Fruit fly (Drosophila melanogaster) whole organism, wandering third instar larva: ENCODE measurements around the gene CG43841.

ENCODE experiments used
- Abd-B ChIP-seq: fragments of >200 bp; optimal IDR thresholded peaks from 2 replicates; lab custom pipeline; 2017; ENCODE audit warnings: missing biosample characterization, missing genetic modification characterization
- CG32264 ChIP-seq: fragments of 200-800 bp; sonication (Bioruptor generic); optimal IDR thresholded peaks from 2 replicates; lab custom pipeline; 2016; ENCODE audit warnings: missing biosample characterization, missing genetic modification characterization
- CG9705 ChIP-seq: fragments of 200-800 bp; sonication (Bioruptor generic); optimal IDR thresholded peaks from 2 replicates; lab custom pipeline; 2018; ENCODE audit warnings: missing biosample characterization, mild to moderate bottlenecking, missing genetic modification characterization
- CrebA ChIP-seq: fragments of 200-800 bp; sonication (Bioruptor generic); optimal IDR thresholded peaks from 2 replicates; lab custom pipeline; 2016; ENCODE audit warnings: missing biosample characterization, mild to moderate bottlenecking, missing genetic modification characterization, borderline replicate concordance
- Dfd ChIP-seq: fragments of >200 bp; optimal IDR thresholded peaks from 2 replicates; lab custom pipeline; 2017; ENCODE audit warnings: missing biosample characterization, missing genetic modification characterization
- Dif ChIP-seq: fragments of 200-275, 200-300 bp; sonication (Bioruptor generic); optimal IDR thresholded peaks from 2 replicates; lab custom pipeline; 2018; ENCODE audit warnings: missing biosample characterization, missing genetic modification characterization; ENCODE audit not compliant: partially characterized antibody
- HLH106 ChIP-seq: fragments of 200-800 bp; optimal IDR thresholded peaks from 3 replicates; lab custom pipeline; 2019; ENCODE audit warnings: missing biosample characterization, mild to moderate bottlenecking, missing genetic modification characterization, moderate library complexity
- Hnf4 ChIP-seq: fragments of 200-800 bp; sonication (Bioruptor generic); optimal IDR thresholded peaks from 2 replicates; lab custom pipeline; 2016; ENCODE audit warnings: missing biosample characterization, mild to moderate bottlenecking, missing genetic modification characterization
- Hr78 ChIP-seq: fragments of >200 bp; optimal IDR thresholded peaks from 2 replicates; lab custom pipeline; 2017; ENCODE audit warnings: missing biosample characterization, missing genetic modification characterization
- Myc ChIP-seq: fragments of >200 bp; optimal IDR thresholded peaks from 2 replicates; lab custom pipeline; 2017
- OdsH ChIP-seq: fragments of 200-800 bp; sonication (Bioruptor generic); optimal IDR thresholded peaks from 2 replicates; lab custom pipeline; 2016; ENCODE audit warnings: missing biosample characterization, mild to moderate bottlenecking, missing genetic modification characterization
- Rel ChIP-seq, 2 experiments: fragments of 200-800 bp; sonication (Bioruptor generic) in 1 of 2; optimal IDR thresholded peaks; 2 replicates in 1 of 2; 3 replicates in 1 of 2; lab custom pipeline; 2016 to 2019; ENCODE audit warnings: mild to moderate bottlenecking in 2 of 2, missing biosample characterization in 2 of 2, missing genetic modification characterization in 2 of 2, moderate library complexity in 1 of 2
- Sp1 ChIP-seq: fragments of 200-800 bp; sonication (Bioruptor generic); optimal IDR thresholded peaks from 3 replicates; lab custom pipeline; 2019; ENCODE audit warnings: missing biosample characterization, mild to moderate bottlenecking, missing genetic modification characterization, moderate library complexity
- brk ChIP-seq: fragments of 200-800 bp; sonication (Bioruptor generic); optimal IDR thresholded peaks from 2 replicates; lab custom pipeline; 2016; ENCODE audit warnings: missing biosample characterization, mild to moderate bottlenecking, missing genetic modification characterization
- dmrt93B ChIP-seq: fragments of 200-800 bp; sonication (Bioruptor generic); optimal IDR thresholded peaks from 2 replicates; lab custom pipeline; 2018; ENCODE audit warnings: missing biosample characterization, mild to moderate bottlenecking, missing genetic modification characterization
- dsf ChIP-seq: sonication (Bioruptor generic); optimal IDR thresholded peaks from 2 replicates; lab custom pipeline; 2016; ENCODE audit warnings: missing biosample characterization, missing genetic modification characterization, borderline replicate concordance
- foxo ChIP-seq, 2 experiments: fragments of 200-800 bp; sonication (Bioruptor generic); optimal IDR thresholded peaks; 2 replicates in 1 of 2; 3 replicates in 1 of 2; lab custom pipeline; 2016 to 2017; ENCODE audit warnings: missing biosample characterization in 2 of 2, missing genetic modification characterization in 2 of 2
- fru ChIP-seq: fragments of 200-800 bp; sonication (Bioruptor generic); optimal IDR thresholded peaks from 3 replicates; lab custom pipeline; 2016; ENCODE audit warnings: missing biosample characterization, mild to moderate bottlenecking, missing genetic modification characterization
- h ChIP-seq: fragments of 200-800 bp; sonication (Bioruptor generic); optimal IDR thresholded peaks from 3 replicates; lab custom pipeline; 2016; ENCODE audit warnings: missing biosample characterization, mild to moderate bottlenecking, missing genetic modification characterization
- lola ChIP-seq: fragments of >200 bp; optimal IDR thresholded peaks from 2 replicates; lab custom pipeline; 2017; ENCODE audit warnings: missing biosample characterization, missing genetic modification characterization
- pan ChIP-seq: fragments of >200 bp; optimal IDR thresholded peaks from 2 replicates; lab custom pipeline; 2017
- psq ChIP-seq: fragments of 200-800 bp; sonication (Bioruptor generic); optimal IDR thresholded peaks from 3 replicates; lab custom pipeline; 2017; ENCODE audit warnings: missing biosample characterization, mild to moderate bottlenecking, missing genetic modification characterization, moderate library complexity
- rgr ChIP-seq: fragments of 200-800 bp; sonication (Bioruptor generic); optimal IDR thresholded peaks from 3 replicates; lab custom pipeline; 2016; ENCODE audit warnings: missing biosample characterization, mild to moderate bottlenecking, missing genetic modification characterization
- sage ChIP-seq: fragments of 200-800 bp; sonication (Bioruptor generic); optimal IDR thresholded peaks from 2 replicates; lab custom pipeline; 2016; ENCODE audit warnings: missing biosample characterization, mild to moderate bottlenecking, missing genetic modification characterization
- tai ChIP-seq: sonication (Bioruptor generic); optimal IDR thresholded peaks from 2 replicates; lab custom pipeline; 2016; ENCODE audit warnings: missing biosample characterization, missing genetic modification characterization
- woc ChIP-seq: sonication (Bioruptor generic); optimal IDR thresholded peaks from 2 replicates; lab custom pipeline; 2016; ENCODE audit warnings: missing biosample characterization, mild to moderate bottlenecking, missing genetic modification characterization

The CG43841 gene

dm6 chrX:18452717-18453116 lies 13.2 kb downstream of the CG43841 start:
- no peak for TF ChIP-seq CrebA (GFP tag; lab: Kevin White, UChicago)
- no peak for TF ChIP-seq Abd-B (GFP tag; lab: Kevin White, UChicago)
- no peak for TF ChIP-seq CG32264
- no peak for TF ChIP-seq Myc (lab: Kevin White, UChicago)
- no peak for TF ChIP-seq Dif (GFP tag; lab: Kevin White, UChicago)
- no peak for TF ChIP-seq woc (GFP tag; lab: Kevin White, UChicago)
- no peak for TF ChIP-seq pan
- no peak for TF ChIP-seq sage
- no peak for TF ChIP-seq brk

dm6 chrX:18460318-18460717 lies 20.9 kb downstream of the CG43841 start, which contains the start of gene CG43843:
Gene CG43843 (minus strand): TSS chrX:18460418.
- TF ChIP-seq tai (GFP tag; lab: Kevin White, UChicago) (no peak), Myc (lab: Kevin White, UChicago) (no peak), dmrt93B (GFP tag; lab: Kevin White, UChicago) (no peak), pan (no peak), woc (GFP tag; lab: Kevin White, UChicago) (no peak), CG32264 (no peak)

dm6 chrX:18467881-18468280 lies 28.4 kb downstream of the CG43841 start:
- TF ChIP-seq Hr78 (GFP tag; lab: Kevin White, UChicago): no peak

- TF ChIP-seq pan: peak; percentile 80
- peak; percentile 67 for TF ChIP-seq woc (GFP tag; lab: Kevin White, UChicago)
- TF ChIP-seq psq (GFP tag; lab: Kevin White, UChicago): peak; percentile 88
- peak in 1 of 2 experiments; percentile 48 for TF ChIP-seq foxo (GFP tag; optimal IDR thresholded peaks at IDR 0.05; lab: Kevin White, UChicago)
- no peak for TF ChIP-seq tai (GFP tag; lab: Kevin White, UChicago)
- no peak for TF ChIP-seq dsf (GFP tag; lab: Kevin White, UChicago)
- no peak for TF ChIP-seq Rel (GFP tag; optimal IDR thresholded peaks at IDR 0.05; lab: Kevin White, UChicago)
- peak; percentile 4 for TF ChIP-seq Rel (tag; optimal IDR thresholded peaks at IDR 0.05; lab: Kevin White, UChicago)
- no peak for TF ChIP-seq dmrt93B (GFP tag; lab: Kevin White, UChicago)
- TF ChIP-seq rgr (GFP tag; lab: Kevin White, UChicago): no peak
- TF ChIP-seq HLH106 (tag; lab: Kevin White, UChicago): peak; percentile 40
- peak; percentile 14 for TF ChIP-seq CG9705 (GFP tag; lab: Kevin White, UChicago)
- TF ChIP-seq fru (GFP tag; lab: Kevin White, UChicago): peak; percentile 77
- TF ChIP-seq h (GFP tag; lab: Kevin White, UChicago): peak; percentile 35
- no peak for TF ChIP-seq Sp1 (GFP tag; lab: Kevin White, UChicago)
Measured at dm6 chrX:18479307-18480134, 40.1 kb downstream of the CG43841 start, which contains the start of gene CG32547. Gene CG32547 (minus strand): TSS chrX:18479487.

dm6 chrX:18482537-18482936 lies 43.1 kb downstream of the CG43841 start:
- TF ChIP-seq Rel (GFP tag; optimal IDR thresholded peaks at IDR 0.05; lab: Kevin White, UChicago) (no peak), Rel (tag; optimal IDR thresholded peaks at IDR 0.05; lab: Kevin White, UChicago) (peak; percentile 92), Dif (GFP tag; lab: Kevin White, UChicago) (no peak), HLH106 (tag; lab: Kevin White, UChicago) (no peak), Dfd (GFP tag; lab: Kevin White, UChicago) (no peak), OdsH (GFP tag; lab: Kevin White, UChicago) (no peak), lola (no peak), Hnf4 (GFP tag; lab: Kevin White, UChicago) (no peak)
- TF ChIP-seq, all 38 proteins: peak for 1
